Fruit fly (Drosophila melanogaster) whole organism, adult: Measurements from ENCODE around the gene CG14316.

Source experiments
- CG11617 ChIP-seq: fragments of 200-800 bp; sonication (Bioruptor generic); optimal IDR thresholded peaks from 2 replicates; lab custom pipeline; 2017; ENCODE audit warnings: mild to moderate bottlenecking, missing biosample characterization, missing genetic modification reagents, missing genetic modification characterization
- CG12768 ChIP-seq: fragments of 200-800 bp; sonication (Bioruptor generic); optimal IDR thresholded peaks from 2 replicates; lab custom pipeline; 2017; ENCODE audit warnings: missing biosample characterization, missing genetic modification characterization, mild to moderate bottlenecking, moderate library complexity, missing genetic modification reagents
- CG1620 ChIP-seq: fragments of 200-800 bp; sonication (Bioruptor generic); optimal IDR thresholded peaks from 2 replicates; lab custom pipeline; 2016; ENCODE audit warnings: missing biosample characterization, missing genetic modification characterization
- CG33017 ChIP-seq: fragments of 200-800 bp; sonication (Bioruptor generic); optimal IDR thresholded peaks from 2 replicates; lab custom pipeline; 2018; ENCODE audit warnings: missing biosample characterization, mild to moderate bottlenecking, missing genetic modification characterization, moderate library complexity
- Crg-1 ChIP-seq: fragments of 200-800 bp; sonication (Bioruptor generic); optimal IDR thresholded peaks from 2 replicates; lab custom pipeline; 2016; ENCODE audit warnings: missing biosample characterization, missing genetic modification characterization
- Mnt ChIP-seq: fragments of 200-800 bp; sonication (Bioruptor generic); optimal IDR thresholded peaks from 2 replicates; lab custom pipeline; 2016; ENCODE audit warnings: missing biosample characterization, mild to moderate bottlenecking, missing genetic modification characterization
- pad ChIP-seq: fragments of 200-800 bp; sonication (Bioruptor generic); optimal IDR thresholded peaks from 3 replicates; lab custom pipeline; 2017; ENCODE audit warnings: missing biosample characterization, missing genetic modification characterization, mild to moderate bottlenecking, moderate library complexity, missing genetic modification reagents
- tj ChIP-seq: fragments of 200-800 bp; sonication (Bioruptor generic); optimal IDR thresholded peaks from 3 replicates; lab custom pipeline; 2017; ENCODE audit warnings: missing biosample characterization, mild to moderate bottlenecking, missing genetic modification characterization, moderate library complexity
- toe ChIP-seq: fragments of 200-800 bp; sonication (Bioruptor generic); optimal IDR thresholded peaks from 2 replicates; lab custom pipeline; 2016; ENCODE audit warnings: missing biosample characterization, missing genetic modification characterization

dm6 chr3R:18164052-18164722, 12.3 kb downstream of the CG14316 start, which contains the start of the genes CG7218 and Cbp20:
- TF ChIP-seq CG11617 (GFP tag; lab: Kevin White, UChicago) (peak; percentile 70), Crg-1 (GFP tag; lab: Kevin White, UChicago) (peak; percentile 82), toe (GFP tag; lab: Kevin White, UChicago) (peak; percentile 75), tj (GFP tag; lab: Kevin White, UChicago) (peak; percentile 68), CG33017 (tag; lab: Kevin White, UChicago) (peak; percentile 69), Mnt (GFP tag; lab: Kevin White, UChicago) (peak; percentile 44), CG1620 (GFP tag; lab: Kevin White, UChicago) (peak; percentile 80), CG12768 (peak; percentile 84), pad (peak; percentile 66)
